Worm (Caenorhabditis elegans): Measurements from ENCODE around the gene cyn-16.

DNA sequence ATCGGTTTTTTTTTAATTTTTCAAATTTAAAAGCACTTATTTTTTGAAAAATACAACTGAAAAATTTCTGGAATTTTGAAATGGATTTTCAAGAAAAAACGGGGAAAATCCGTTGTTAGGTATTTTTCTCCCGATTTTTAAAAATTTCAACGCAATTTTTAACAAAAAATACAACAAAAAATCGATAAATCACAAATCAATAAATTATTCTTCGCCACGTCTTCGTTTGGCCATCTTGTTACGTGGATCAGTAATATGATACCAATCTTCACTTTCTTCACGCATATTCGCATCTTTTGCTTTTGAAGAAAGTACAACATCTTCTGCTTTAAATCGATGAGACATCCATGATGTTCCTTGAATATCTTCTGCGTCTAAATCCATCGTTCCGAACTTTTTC is 7.8 kb downstream of the cyn-16 start:
- TF ChIP-seq mep-1 (tag; optimal IDR thresholded peaks at IDR 0.05) (no peak), ces-1 (GFP tag; optimal IDR thresholded peaks at IDR 0.05) (no peak), lsy-2 (tag; optimal IDR thresholded peaks at IDR 0.05) (no peak), unc-62 (GFP tag; optimal IDR thresholded peaks at IDR 0.05) (no peak), blmp-1 (tag; optimal IDR thresholded peaks at IDR 0.05) (no peak), ztf-11 (tag; optimal IDR thresholded peaks at IDR 0.05) (no peak), sptf-1 (tag; optimal IDR thresholded peaks at IDR 0.05) (no peak), nhr-12 (tag; optimal IDR thresholded peaks at IDR 0.05) (no peak), mls-2 (tag; optimal IDR thresholded peaks at IDR 0.05) (no peak), drap-1 (GFP tag; optimal IDR thresholded peaks at IDR 0.05) (no peak), snpc-4 (tag; optimal IDR thresholded peaks at IDR 0.05) (no peak), elt-1 (tag; optimal IDR thresholded peaks at IDR 0.05; ENCODE audit: borderline replicate concordance, insufficient read depth) (no peak)
